Worm (Caenorhabditis elegans) whole organism, L4 larva: ENCODE measurements around the gene rhgf-1.

Experiments used
- ces-1 ChIP-seq: fragments of 150-350 bp; sonication (generic microtip); optimal IDR thresholded peaks from 4 replicates; lab custom pipeline; 2014; ENCODE audit warnings: missing biosample characterization, missing genetic modification reagents, missing genetic modification characterization
- daf-12 ChIP-seq: fragments of 150-350 bp; optimal IDR thresholded peaks from 2 replicates; lab custom pipeline; 2014; ENCODE audit warnings: missing biosample characterization, missing genetic modification reagents, missing genetic modification characterization
- dpl-1 ChIP-seq: fragments of 150-350 bp; optimal IDR thresholded peaks from 2 replicates; lab custom pipeline; 2014; ENCODE audit warnings: missing biosample characterization, missing genetic modification reagents, missing genetic modification characterization
- fos-1 ChIP-seq: fragments of 150-350 bp; optimal IDR thresholded peaks from 2 replicates; lab custom pipeline; 2014; ENCODE audit warnings: missing biosample characterization, missing genetic modification characterization
- jun-1 ChIP-seq: fragments of 150-350 bp; optimal IDR thresholded peaks from 2 replicates; lab custom pipeline; 2014; ENCODE audit warnings: missing biosample characterization, missing genetic modification reagents, missing genetic modification characterization
- lin-13 ChIP-seq: fragments of 150-350 bp; optimal IDR thresholded peaks from 2 replicates; lab custom pipeline; 2014; ENCODE audit warnings: missing biosample characterization, missing genetic modification reagents, missing genetic modification characterization
- mxl-2 ChIP-seq: fragments of 200-800 bp; sonication (Bioruptor generic); conservative IDR thresholded peaks from 2 replicates; pipeline ENCODE4 v1.3.6; 2022; ENCODE audit warnings: missing genetic modification reagents, missing genetic modification characterization, missing compliant biosample characterization
- nhr-237 ChIP-seq: sonication (generic microtip); optimal IDR thresholded peaks from 2 replicates; lab custom pipeline; 2017; ENCODE audit warnings: missing biosample characterization, missing genetic modification characterization
- nhr-76 ChIP-seq: fragments of 150-350 bp; optimal IDR thresholded peaks from 2 replicates; lab custom pipeline; 2014; ENCODE audit warnings: missing biosample characterization, missing genetic modification characterization
- rbr-2 ChIP-seq: sonication (generic microtip); optimal IDR thresholded peaks from 2 replicates; lab custom pipeline; 2016; ENCODE audit warnings: missing genotype, missing genetic modification characterization, missing compliant biosample characterization
- tra-1 ChIP-seq: fragments of 200-800 bp; sonication (Bioruptor generic); IDR thresholded peaks from 2 replicates; pipeline ENCODE4 v1.3.6; 2022; ENCODE audit warnings: missing genetic modification reagents, missing genetic modification characterization, missing compliant biosample characterization
- unc-130 ChIP-seq: sonication (generic microtip); optimal IDR thresholded peaks from 2 replicates; lab custom pipeline; 2016; ENCODE audit warnings: missing genetic modification reagents, missing genetic modification characterization, missing compliant biosample characterization
- unc-39 ChIP-seq: sonication (generic microtip); optimal IDR thresholded peaks from 2 replicates; lab custom pipeline; 2017; ENCODE audit warnings: missing biosample characterization, missing genetic modification characterization
- ztf-11 ChIP-seq: fragments of 150-350 bp; optimal IDR thresholded peaks from 2 replicates; lab custom pipeline; 2014; ENCODE audit warnings: missing biosample characterization, missing genetic modification characterization

DNA sequence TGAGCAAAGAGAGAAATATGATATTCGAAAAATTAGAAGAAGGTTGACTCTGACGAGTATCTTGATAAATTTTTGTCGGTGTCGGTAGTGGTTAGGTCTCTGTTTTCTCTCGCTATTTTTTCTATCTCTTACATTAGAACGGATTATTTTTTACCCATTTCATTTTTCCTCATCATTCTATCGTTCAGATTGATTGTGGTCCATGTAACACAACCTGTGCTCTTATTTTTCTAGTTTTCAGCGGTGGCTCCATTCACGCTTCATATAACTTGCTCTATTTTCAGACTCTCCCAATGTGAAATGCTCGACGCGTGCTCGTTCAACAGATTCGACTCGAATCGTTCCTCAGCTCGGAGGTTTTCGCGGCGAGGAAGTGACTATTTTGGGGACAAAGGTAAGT lies 22.4 kb upstream of the rhgf-1 start, which contains the start of gene egl-36:
- TF ChIP-seq lin-13 (GFP tag; lab: Kevin White, UChicago) (no peak), ces-1 (no peak), fos-1 (tag; lab: Kevin White, UChicago) (no peak), daf-12 (tag; lab: Kevin White, UChicago) (no peak), ztf-11 (tag; lab: Kevin White, UChicago) (no peak), rbr-2 (no peak), unc-130 (GFP tag; lab: Kevin White, UChicago) (no peak), unc-39 (tag; lab: Kevin White, UChicago) (no peak), dpl-1 (GFP tag; lab: Kevin White, UChicago) (no peak), nhr-237 (tag; lab: Kevin White, UChicago) (no peak), tra-1 (GFP tag; lab: Robert Waterston, UW) (no peak), nhr-76 (no peak), jun-1 (tag; lab: Kevin White, UChicago) (no peak), mxl-2 (GFP tag; lab: Robert Waterston, UW) (no peak)
